Worm (Caenorhabditis elegans) whole organism, early embryonic: Measurements from ENCODE around the gene T26G10.4.

Experiments used
- F13C5.2 ChIP-seq: sonication (generic microtip); optimal IDR thresholded peaks from 2 replicates; lab custom pipeline; 2017; ENCODE audit warnings: mild to moderate bottlenecking, missing genetic modification characterization, inconsistent platforms, missing compliant biosample characterization
- aly-1 ChIP-seq: sonication (generic microtip); optimal IDR thresholded peaks from 2 replicates; lab custom pipeline; 2016; ENCODE audit warnings: missing genetic modification characterization, missing compliant biosample characterization
- ama-1 ChIP-seq: fragments of 150-350 bp; optimal IDR thresholded peaks from 2 replicates; lab custom pipeline; 2014
- ceh-13 ChIP-seq: fragments of 200-800 bp; sonication (Bioruptor generic); optimal IDR thresholded peaks from 2 replicates; lab custom pipeline; 2018; ENCODE audit warnings: mild to moderate bottlenecking, missing genetic modification characterization, missing compliant biosample characterization
- hmbx-1 ChIP-seq: sonication (generic microtip); optimal IDR thresholded peaks from 2 replicates; lab custom pipeline; 2016; ENCODE audit warnings: mild to moderate bottlenecking, missing genetic modification characterization, missing compliant biosample characterization
- pes-1 ChIP-seq: fragments of 200-800 bp; sonication (Bioruptor generic); IDR thresholded peaks from 2 replicates; pipeline ENCODE4 v1.3.6; 2022; ENCODE audit warnings: missing genetic modification reagents, missing genetic modification characterization, missing compliant biosample characterization

- no peak for TF ChIP-seq ama-1 (lab: Kevin White, UChicago)
- no peak for TF ChIP-seq ceh-13
- TF ChIP-seq aly-1 (tag; lab: Kevin White, UChicago) = no peak
- no peak for TF ChIP-seq hmbx-1 (tag; lab: Kevin White, UChicago)
- no peak for TF ChIP-seq F13C5.2 (tag; lab: Kevin White, UChicago)
- no peak for TF ChIP-seq pes-1
Measured at ce11 chrIII:9467095-9467494, 46.8 kb downstream of the T26G10.4 start, which contains the start of gene baf-1.
